Worm (Caenorhabditis elegans) whole organism, young adult: Measurements from ENCODE around the gene rnh-1.1.

Source experiments
- ama-1 ChIP-seq, 3 experiments: fragments of 150-350 bp in 1 of 3; sonication (generic microtip) in 2 of 3; optimal IDR thresholded peaks; 2 replicates each; lab custom pipeline; 2014 to 2018; ENCODE audit warnings: missing biosample characterization in 2 of 3, missing genetic modification characterization in 2 of 3, missing genetic modification reagents in 2 of 3
- attf-5 ChIP-seq: fragments of 200-800 bp; sonication (Bioruptor generic); optimal IDR thresholded peaks from 2 replicates; lab custom pipeline; 2018; ENCODE audit warnings: mild to moderate bottlenecking, missing genetic modification characterization, missing compliant biosample characterization
- cebp-2 ChIP-seq: fragments of 200-800 bp; sonication (Bioruptor generic); IDR thresholded peaks from 2 replicates; pipeline ENCODE4 v1.3.6; 2022; ENCODE audit warnings: missing genetic modification characterization, missing compliant biosample characterization
- ceh-91 ChIP-seq: fragments of 200-800 bp; sonication (Bioruptor generic); IDR thresholded peaks from 2 replicates; pipeline ENCODE4 v1.3.6; 2022; ENCODE audit warnings: missing genetic modification reagents, missing genetic modification characterization, missing compliant biosample characterization
- dox-1 ChIP-seq: fragments of 200-800 bp; sonication (Bioruptor generic); IDR thresholded peaks from 2 replicates; pipeline ENCODE4 v1.3.6; 2022; ENCODE audit warnings: missing genetic modification reagents, missing genetic modification characterization, missing compliant biosample characterization
- dpl-1 ChIP-seq: fragments of 150-350 bp; optimal IDR thresholded peaks from 2 replicates; lab custom pipeline; 2014; ENCODE audit warnings: missing biosample characterization, missing genetic modification reagents, missing genetic modification characterization
- egl-44 ChIP-seq: fragments of 200-800 bp; sonication (Bioruptor generic); IDR thresholded peaks from 2 replicates; pipeline ENCODE4 v1.3.6; 2022; ENCODE audit warnings: missing genetic modification reagents, missing genetic modification characterization, missing compliant biosample characterization
- hsf-1 ChIP-seq: fragments of 200-800 bp; sonication (Bioruptor generic); IDR thresholded peaks from 2 replicates; pipeline ENCODE4 v1.3.6; 2022; ENCODE audit warnings: missing genetic modification reagents, missing genetic modification characterization, missing compliant biosample characterization
- madf-10 ChIP-seq: sonication (generic microtip); optimal IDR thresholded peaks from 2 replicates; lab custom pipeline; 2016; ENCODE audit warnings: mild to moderate bottlenecking, missing genetic modification characterization, missing compliant biosample characterization
- pha-4 ChIP-seq: fragments of 150-350 bp; sonication (generic microtip); optimal IDR thresholded peaks from 2 replicates; lab custom pipeline; 2014; ENCODE audit warnings: missing biosample characterization, missing genetic modification reagents, missing genetic modification characterization
- rec-8 ChIP-seq, 2 experiments: sonication (generic microtip); optimal IDR thresholded peaks; 2 replicates each; lab custom pipeline; 2016; ENCODE audit warnings: mild to moderate bottlenecking in 2 of 2, missing genetic modification characterization in 2 of 2, missing genetic modification reagents in 2 of 2, missing genotype in 2 of 2, missing biosample characterization in 1 of 2, missing compliant biosample characterization in 1 of 2, moderate library complexity in 1 of 2
- tlf-1 ChIP-seq: fragments of 200-800 bp; sonication (Bioruptor generic); optimal IDR thresholded peaks from 2 replicates; lab custom pipeline; 2018; ENCODE audit warnings: mild to moderate bottlenecking, missing genetic modification characterization, missing compliant biosample characterization
- ztf-18 ChIP-seq: sonication (generic microtip); optimal IDR thresholded peaks from 2 replicates; lab custom pipeline; 2016; ENCODE audit warnings: missing genotype, mild to moderate bottlenecking, missing genetic modification characterization, missing compliant biosample characterization
- ztf-28 ChIP-seq: fragments of 200-800 bp; sonication (Bioruptor generic); IDR thresholded peaks from 2 replicates; pipeline ENCODE4 v1.3.6; 2022; ENCODE audit warnings: missing genetic modification reagents, missing genetic modification characterization, missing compliant biosample characterization

DNA sequence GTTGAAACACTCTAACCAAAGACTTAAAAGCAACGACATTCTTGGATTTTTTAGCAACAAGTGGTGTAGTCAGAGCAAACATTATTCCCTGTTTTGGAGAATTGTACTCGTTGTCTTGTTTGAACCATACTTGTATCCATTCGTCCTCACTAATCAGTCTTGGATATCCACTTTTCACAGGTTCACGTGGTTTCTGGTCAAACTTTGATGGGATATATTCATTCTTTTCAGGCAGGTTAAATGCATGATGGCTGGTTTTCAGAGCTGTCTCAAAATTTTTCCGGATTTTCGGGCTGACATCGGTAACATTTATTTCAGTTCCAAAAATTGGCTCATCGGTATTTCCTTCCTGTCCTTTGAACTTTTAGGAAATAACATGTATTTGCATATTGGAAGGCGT is 4.1 kb upstream of the rnh-1.1 start:
- TF ChIP-seq madf-10 (tag; lab: Kevin White, UChicago) (no peak), pha-4 (tag; lab: Kevin White, UChicago) (no peak), hsf-1 (GFP tag; lab: Robert Waterston, UW) (no peak), ama-1 (optimal IDR thresholded peaks at IDR 0.05; lab: Kevin White, UChicago) (no peak), ama-1 (GFP tag; optimal IDR thresholded peaks at IDR 0.05; lab: Kevin White, UChicago) (no peak), tlf-1 (GFP tag; lab: Kevin White, UChicago) (no peak), dox-1 (GFP tag; lab: Robert Waterston, UW) (no peak), rec-8 (tag; optimal IDR thresholded peaks at IDR 0.05; lab: Kevin White, UChicago) (no peak), ceh-91 (GFP tag; lab: Robert Waterston, UW) (no peak), ztf-28 (GFP tag; lab: Robert Waterston, UW) (no peak), ztf-18 (tag; lab: Kevin White, UChicago) (no peak), dpl-1 (GFP tag; lab: Kevin White, UChicago) (no peak), cebp-2 (GFP tag; lab: Robert Waterston, UW) (no peak), egl-44 (GFP tag; lab: Robert Waterston, UW) (no peak), attf-5 (no peak)
